Fruit fly (Drosophila melanogaster): ENCODE results near the gene Sry-beta.

- TF ChIP-seq CG13296 (GFP tag; optimal IDR thresholded peaks at IDR 0.05) (peak; percentile 58), Side (GFP tag; optimal IDR thresholded peaks at IDR 0.05) (peak; percentile 90), C15 (GFP tag; IDR thresholded peaks at IDR 0.05) (no peak), Sry-δ (GFP tag; optimal IDR thresholded peaks at IDR 0.05) (peak; percentile 99), az2 (GFP tag; optimal IDR thresholded peaks at IDR 0.05) (peak; percentile 72), HHEX (GFP tag; optimal IDR thresholded peaks at IDR 0.05) (peak; percentile 73), CG8944 (GFP tag; optimal IDR thresholded peaks at IDR 0.05) (peak; percentile 85)
These were observed 3.7 kb downstream of the Sry-beta start, which contains the start of gene Sry-delta for dm6 chr3R:30043139-30043744.

Data from whole organism, embryonic.